Worm (Caenorhabditis elegans): ENCODE results near the gene mbr-1.

mbr-1 gene

DNA sequence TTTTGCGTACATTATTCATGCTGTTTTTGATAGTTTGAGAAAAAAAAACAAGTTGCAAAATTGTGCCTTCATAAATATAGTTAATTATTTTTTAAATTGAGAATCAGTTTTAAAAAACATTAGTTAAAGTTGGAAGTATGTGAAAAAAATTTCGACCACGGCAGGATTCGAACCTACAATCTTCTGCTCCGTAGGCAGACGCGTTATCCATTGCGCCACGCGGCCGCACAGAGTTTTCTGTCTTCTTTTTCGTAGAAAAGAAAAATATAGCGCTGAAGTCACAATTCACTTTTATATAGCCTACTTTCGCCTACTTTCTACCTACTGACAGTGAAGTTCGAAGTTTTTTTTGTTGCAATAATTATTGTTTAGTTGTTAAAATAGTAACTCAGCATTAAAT, 10.0 kb upstream of the mbr-1 start (continued):
- TF ChIP-seq hlh-26 (GFP tag; conservative IDR thresholded peaks at IDR 0.05) (no peak), hsf-1 (GFP tag; IDR thresholded peaks at IDR 0.05) (no peak), hmg-20 (GFP tag; IDR thresholded peaks at IDR 0.05) (peak; percentile 23; the same call in 1 of the 2 replicates), sdz-38 (tag; optimal IDR thresholded peaks at IDR 0.05) (no peak), F55B11.4 (tag; optimal IDR thresholded peaks at IDR 0.05; ENCODE audit: borderline replicate concordance, insufficient read depth) (no peak), zfh-2 (GFP tag; conservative IDR thresholded peaks at IDR 0.05) (no peak), hlh-12 (tag; optimal IDR thresholded peaks at IDR 0.05) (no peak), sptf-2 (GFP tag; optimal IDR thresholded peaks at IDR 0.05) (no peak), rpc-1 (optimal IDR thresholded peaks at IDR 0.05) (peak; percentile 81), rpc-1 (tag; optimal IDR thresholded peaks at IDR 0.05) (peak; percentile 96), ceh-79 (tag; optimal IDR thresholded peaks at IDR 0.05) (no peak), nfya-2 (GFP tag; IDR thresholded peaks at IDR 0.05) (no peak), C17E4.6 (GFP tag; IDR thresholded peaks at IDR 0.05) (no peak), B0019.2 (GFP tag; conservative IDR thresholded peaks at IDR 0.05) (no peak), lag-1 (GFP tag; IDR thresholded peaks at IDR 0.05) (no peak), nhr-80 (tag; optimal IDR thresholded peaks at IDR 0.05) (no peak), egl-18 (GFP tag; IDR thresholded peaks at IDR 0.05) (no peak), F33H1.4 (GFP tag; IDR thresholded peaks at IDR 0.05) (no peak), madf-3 (GFP tag; IDR thresholded peaks at IDR 0.05) (no peak), nfya-1 (tag; optimal IDR thresholded peaks at IDR 0.05; ENCODE audit: borderline replicate concordance, insufficient read depth) (no peak), ceh-100 (GFP tag; IDR thresholded peaks at IDR 0.05) (no peak; the same call in 1 of the 2 replicates), lsy-27 (tag; optimal IDR thresholded peaks at IDR 0.05; ENCODE audit: borderline replicate concordance, insufficient read depth) (no peak), ztf-22 (GFP tag; optimal IDR thresholded peaks at IDR 0.05) (no peak), C06A6.2 (GFP tag; conservative IDR thresholded peaks at IDR 0.05) (no peak), nhr-179 (tag; optimal IDR thresholded peaks at IDR 0.05) (peak; percentile 3), attf-5 (GFP tag; optimal IDR thresholded peaks at IDR 0.05) (no peak), ceh-40 (GFP tag; IDR thresholded peaks at IDR 0.05) (no peak), ZK185.1 (tag; optimal IDR thresholded peaks at IDR 0.05; ENCODE audit: poor library complexity, severe bottlenecking) (peak; percentile 72), rcor-1 (GFP tag; IDR thresholded peaks at IDR 0.05) (0 out of 2 replicates have a peak, but pooled peaks have one; percentile 39), madf-8 (GFP tag; conservative IDR thresholded peaks at IDR 0.05) (no peak), ztf-25 (GFP tag; IDR thresholded peaks at IDR 0.05) (peak; percentile 75; the same call in 1 of the 2 replicates), cebp-1 (GFP tag; IDR thresholded peaks at IDR 0.05) (no peak), cebp-1 (tag; optimal IDR thresholded peaks at IDR 0.05) (no peak), bed-1 (GFP tag; IDR thresholded peaks at IDR 0.05) (no peak), B0261.1 (tag; optimal IDR thresholded peaks at IDR 0.05) (peak; percentile 76), F37B4.10 (GFP tag; IDR thresholded peaks at IDR 0.05) (no peak), sea-2 (GFP tag; IDR thresholded peaks at IDR 0.05) (no peak), cebp-2 (GFP tag; IDR thresholded peaks at IDR 0.05) (0 out of 2 replicates have a peak, but pooled peaks have one; percentile 32), mcd-1 (GFP tag; IDR thresholded peaks at IDR 0.05) (no peak), snpc-1.3 (tag; optimal IDR thresholded peaks at IDR 0.05; ENCODE audit: insufficient read depth) (peak; percentile 47), zim-3 (tag; optimal IDR thresholded peaks at IDR 0.05) (no peak), ztf-3 (GFP tag; optimal IDR thresholded peaks at IDR 0.05) (no peak), T26A5.8 (tag; optimal IDR thresholded peaks at IDR 0.05) (no peak), him-1 (tag; optimal IDR thresholded peaks at IDR 0.05) (peak; percentile 86), ama-1 (optimal IDR thresholded peaks at IDR 0.05) (no peak), ama-1 (GFP tag; optimal IDR thresholded peaks at IDR 0.05) (peak in 1 of 2 experiments; percentile 79), Y95B8A.8 (GFP tag; IDR thresholded peaks at IDR 0.05) (no peak), gei-17 (GFP tag; optimal IDR thresholded peaks at IDR 0.05) (no peak), ztf-26 (tag; optimal IDR thresholded peaks at IDR 0.05) (peak; percentile 40), atf-7 (tag; optimal IDR thresholded peaks at IDR 0.05) (no peak)
